Worm (Caenorhabditis elegans) whole organism, L3 larva: ENCODE results near the gene C14C11.1.
"Not testable (repeated sequence)": the region's sequence is repeated elsewhere in the genome, so short reads cannot be mapped to it uniquely, and the experiment has no call there.

ENCODE experiments used
- R02D3.7 ChIP-seq: fragments of 150-350 bp; optimal IDR thresholded peaks from 2 replicates; lab custom pipeline; 2014; ENCODE audit warnings: missing biosample characterization, missing genetic modification characterization
- ZK546.5 ChIP-seq: sonication (generic microtip); optimal IDR thresholded peaks from 2 replicates; lab custom pipeline; 2017; ENCODE audit warnings: missing biosample characterization, missing genetic modification characterization
- ceh-16 ChIP-seq: sonication (generic microtip); optimal IDR thresholded peaks from 2 replicates; lab custom pipeline; 2017; ENCODE audit warnings: missing biosample characterization, missing genetic modification characterization
- ceh-82 ChIP-seq: fragments of 150-350 bp; optimal IDR thresholded peaks from 2 replicates; lab custom pipeline; 2014; ENCODE audit warnings: missing biosample characterization, missing genetic modification characterization
- nfya-1 ChIP-seq: sonication (generic microtip); optimal IDR thresholded peaks from 2 replicates; lab custom pipeline; 2017; ENCODE audit warnings: missing genetic modification characterization, mild to moderate bottlenecking, missing compliant biosample characterization, antibody characterized with exemption, moderate library complexity; ENCODE audit not compliant: insufficient read depth
- nhr-11 ChIP-seq: fragments of 150-350 bp; optimal IDR thresholded peaks from 2 replicates; lab custom pipeline; 2014; ENCODE audit warnings: missing biosample characterization, missing genetic modification characterization
- nhr-25 ChIP-seq: sonication (generic microtip); optimal IDR thresholded peaks from 2 replicates; lab custom pipeline; 2017; ENCODE audit warnings: missing biosample characterization, missing genetic modification characterization
- skn-1 ChIP-seq: fragments of 150-350 bp; optimal IDR thresholded peaks from 2 replicates; lab custom pipeline; 2014; ENCODE audit warnings: missing biosample characterization, missing genetic modification characterization
- zag-1 ChIP-seq: fragments of 150-350 bp; optimal IDR thresholded peaks from 2 replicates; lab custom pipeline; 2014; ENCODE audit warnings: missing biosample characterization, missing genetic modification characterization

ce11 chrV:5663317-5663716, at the start of gene C14C11.1:
- not testable (repeated sequence) for TF ChIP-seq zag-1 (tag; lab: Kevin White, UChicago); ceh-82; nhr-11 (tag; lab: Kevin White, UChicago); R02D3.7 (tag; lab: Kevin White, UChicago); skn-1; nfya-1; nhr-25 (tag; lab: Kevin White, UChicago); ZK546.5 (tag; lab: Kevin White, UChicago); ceh-16 (tag; lab: Kevin White, UChicago)
